Worm (Caenorhabditis elegans) whole organism, L2 larva: Measurements from ENCODE around the gene col-88.

Experiments
- C34F6.9 ChIP-seq: fragments of 150-350 bp; optimal IDR thresholded peaks from 2 replicates; lab custom pipeline; 2014; ENCODE audit warnings: missing biosample characterization, missing genetic modification characterization
- F13H6.1 ChIP-seq: sonication (generic microtip); optimal IDR thresholded peaks from 2 replicates; lab custom pipeline; 2016; ENCODE audit warnings: missing genetic modification characterization, missing compliant biosample characterization
- R02D3.7 ChIP-seq: fragments of 150-350 bp; optimal IDR thresholded peaks from 2 replicates; lab custom pipeline; 2014; ENCODE audit warnings: missing biosample characterization, missing genetic modification characterization
- Y55F3AM.14 ChIP-seq: fragments of 200-800 bp; sonication (Bioruptor generic); optimal IDR thresholded peaks from 2 replicates; lab custom pipeline; 2018; ENCODE audit warnings: mild to moderate bottlenecking, missing genetic modification characterization, missing compliant biosample characterization
- ZK546.5 ChIP-seq: sonication (generic microtip); optimal IDR thresholded peaks from 2 replicates; lab custom pipeline; 2017; ENCODE audit warnings: missing biosample characterization, missing genetic modification characterization
- alr-1 ChIP-seq: fragments of 150-350 bp; optimal IDR thresholded peaks from 2 replicates; lab custom pipeline; 2014; ENCODE audit warnings: missing biosample characterization, missing genetic modification characterization
- ama-1 ChIP-seq: fragments of 150-350 bp; optimal IDR thresholded peaks from 2 replicates; lab custom pipeline; 2018; ENCODE audit warnings: inconsistent platforms
- ceh-16 ChIP-seq: fragments of 150-350 bp; optimal IDR thresholded peaks from 2 replicates; lab custom pipeline; 2014; ENCODE audit warnings: missing biosample characterization, missing genetic modification characterization
- ceh-82 ChIP-seq: fragments of 150-350 bp; optimal IDR thresholded peaks from 2 replicates; lab custom pipeline; 2014; ENCODE audit warnings: missing biosample characterization, missing genetic modification characterization
- crh-2 ChIP-seq: sonication (generic microtip); optimal IDR thresholded peaks from 2 replicates; lab custom pipeline; 2017; ENCODE audit warnings: missing biosample characterization, missing genetic modification characterization
- dmd-4 ChIP-seq: sonication (generic microtip); optimal IDR thresholded peaks from 2 replicates; lab custom pipeline; 2017; ENCODE audit warnings: missing biosample characterization, missing genetic modification characterization
- egl-27 ChIP-seq: sonication (generic microtip); optimal IDR thresholded peaks from 3 replicates; lab custom pipeline; 2017; ENCODE audit warnings: missing biosample characterization, missing genetic modification reagents, missing genetic modification characterization
- elt-3 ChIP-seq: sonication (generic microtip); optimal IDR thresholded peaks from 2 replicates; lab custom pipeline; 2017; ENCODE audit warnings: missing biosample characterization, missing genetic modification characterization
- fos-1 ChIP-seq: fragments of 150-350 bp; optimal IDR thresholded peaks from 2 replicates; lab custom pipeline; 2014; ENCODE audit warnings: missing biosample characterization, missing genetic modification characterization
- gmeb-1 ChIP-seq: fragments of 150-350 bp; optimal IDR thresholded peaks from 2 replicates; lab custom pipeline; 2014; ENCODE audit warnings: missing biosample characterization, missing genetic modification characterization
- lin-11 ChIP-seq: fragments of 150-350 bp; sonication (generic microtip); optimal IDR thresholded peaks from 2 replicates; lab custom pipeline; 2014; ENCODE audit warnings: missing biosample characterization, missing genetic modification characterization, inconsistent platforms, mixed read lengths
- lin-13 ChIP-seq: fragments of 150-350 bp; optimal IDR thresholded peaks from 2 replicates; lab custom pipeline; 2014; ENCODE audit warnings: missing biosample characterization, missing genetic modification reagents, missing genetic modification characterization
- lsy-2 ChIP-seq, 2 experiments: fragments of 150-350 bp in 1 of 2; sonication (generic microtip) in 1 of 2; optimal IDR thresholded peaks; 2 replicates each; lab custom pipeline; 2014 to 2017; ENCODE audit warnings: missing biosample characterization in 2 of 2, missing genetic modification characterization in 2 of 2
- mab-5 ChIP-seq: fragments of 150-350 bp; optimal IDR thresholded peaks from 2 replicates; lab custom pipeline; 2014; ENCODE audit warnings: missing biosample characterization, missing genetic modification characterization
- mbf-1 ChIP-seq: sonication (generic microtip); optimal IDR thresholded peaks from 2 replicates; lab custom pipeline; 2017; ENCODE audit warnings: missing biosample characterization, missing genetic modification characterization
- mdl-1 ChIP-seq, 2 experiments: fragments of 150-350 bp in 1 of 2; sonication (generic microtip) in 1 of 2; optimal IDR thresholded peaks; 2 replicates each; lab custom pipeline; 2017; ENCODE audit warnings: missing biosample characterization in 2 of 2, missing genetic modification characterization in 2 of 2
- nhr-10 ChIP-seq: sonication (generic microtip); optimal IDR thresholded peaks from 2 replicates; lab custom pipeline; 2017; ENCODE audit warnings: missing biosample characterization, missing genetic modification characterization
- nhr-11 ChIP-seq: fragments of 150-350 bp; optimal IDR thresholded peaks from 2 replicates; lab custom pipeline; 2014; ENCODE audit warnings: missing biosample characterization, missing genetic modification characterization
- nhr-12 ChIP-seq: fragments of 150-350 bp; optimal IDR thresholded peaks from 2 replicates; lab custom pipeline; 2014; ENCODE audit warnings: missing biosample characterization, missing genetic modification characterization
- nhr-129 ChIP-seq: fragments of 150-350 bp; optimal IDR thresholded peaks from 2 replicates; lab custom pipeline; 2014; ENCODE audit warnings: missing biosample characterization, missing genetic modification characterization
- nhr-21 ChIP-seq: fragments of 150-350 bp; optimal IDR thresholded peaks from 2 replicates; lab custom pipeline; 2014; ENCODE audit warnings: missing biosample characterization, missing genetic modification characterization
- nhr-23 ChIP-seq: fragments of 150-350 bp; optimal IDR thresholded peaks from 2 replicates; lab custom pipeline; 2014; ENCODE audit warnings: missing biosample characterization, missing genetic modification reagents, missing genetic modification characterization
- nhr-237 ChIP-seq: fragments of 150-350 bp; optimal IDR thresholded peaks from 2 replicates; lab custom pipeline; 2014; ENCODE audit warnings: missing biosample characterization, missing genetic modification characterization
- nhr-25 ChIP-seq: fragments of 150-350 bp; sonication (generic microtip); optimal IDR thresholded peaks from 3 replicates; lab custom pipeline; 2014; ENCODE audit warnings: missing biosample characterization, missing genetic modification characterization
- nhr-6 ChIP-seq: fragments of 150-350 bp; optimal IDR thresholded peaks from 2 replicates; lab custom pipeline; 2014; ENCODE audit warnings: missing biosample characterization, missing genetic modification characterization
- nhr-77 ChIP-seq: fragments of 150-350 bp; optimal IDR thresholded peaks from 2 replicates; lab custom pipeline; 2014; ENCODE audit warnings: missing biosample characterization, missing genetic modification characterization
- peb-1 ChIP-seq: fragments of 150-350 bp; optimal IDR thresholded peaks from 2 replicates; lab custom pipeline; 2014; ENCODE audit warnings: missing biosample characterization, missing genetic modification characterization
- sem-4 ChIP-seq: fragments of 150-350 bp; optimal IDR thresholded peaks from 2 replicates; lab custom pipeline; 2014; ENCODE audit warnings: missing biosample characterization, missing genetic modification reagents, missing genetic modification characterization
- skn-1 ChIP-seq: sonication (generic microtip); optimal IDR thresholded peaks from 2 replicates; lab custom pipeline; 2017; ENCODE audit warnings: missing biosample characterization, missing genetic modification characterization
- sma-3 ChIP-seq: sonication (generic microtip); optimal IDR thresholded peaks from 2 replicates; lab custom pipeline; 2016; ENCODE audit warnings: missing genetic modification reagents, missing genetic modification characterization, missing compliant biosample characterization
- sma-9 ChIP-seq, 2 experiments: fragments of 150-350 bp in 1 of 2; sonication (generic microtip) in 1 of 2; optimal IDR thresholded peaks; 2 replicates each; lab custom pipeline; 2014 to 2016; ENCODE audit warnings: missing genetic modification characterization in 2 of 2, mild to moderate bottlenecking in 1 of 2, missing biosample characterization in 1 of 2, missing compliant biosample characterization in 1 of 2, missing genetic modification reagents in 1 of 2, moderate library complexity in 1 of 2
- snpc-4 ChIP-seq: fragments of 150-350 bp; optimal IDR thresholded peaks from 2 replicates; lab custom pipeline; 2014; ENCODE audit warnings: missing biosample characterization, missing genetic modification characterization
- unc-55 ChIP-seq: fragments of 150-350 bp; sonication (generic microtip); optimal IDR thresholded peaks from 3 replicates; lab custom pipeline; 2014; ENCODE audit warnings: missing biosample characterization, missing genetic modification reagents, missing genetic modification characterization
- unc-62 ChIP-seq: fragments of 150-350 bp; optimal IDR thresholded peaks from 2 replicates; lab custom pipeline; 2014; ENCODE audit warnings: missing biosample characterization, missing genetic modification reagents, missing genetic modification characterization
- zag-1 ChIP-seq: fragments of 150-350 bp; optimal IDR thresholded peaks from 2 replicates; lab custom pipeline; 2014; ENCODE audit warnings: missing biosample characterization, missing genetic modification characterization
- ztf-1 ChIP-seq: fragments of 200-800 bp; sonication (Bioruptor generic); conservative IDR thresholded peaks from 2 replicates; pipeline ENCODE4 v1.3.6; 2022; ENCODE audit warnings: missing genetic modification characterization, missing compliant biosample characterization
- ztf-11 ChIP-seq: sonication (generic microtip); optimal IDR thresholded peaks from 2 replicates; lab custom pipeline; 2017; ENCODE audit warnings: missing biosample characterization, missing genetic modification characterization
- ztf-4 ChIP-seq: fragments of 150-350 bp; optimal IDR thresholded peaks from 2 replicates; lab custom pipeline; 2014; ENCODE audit warnings: missing biosample characterization, missing genetic modification characterization

The col-88 gene

DNA sequence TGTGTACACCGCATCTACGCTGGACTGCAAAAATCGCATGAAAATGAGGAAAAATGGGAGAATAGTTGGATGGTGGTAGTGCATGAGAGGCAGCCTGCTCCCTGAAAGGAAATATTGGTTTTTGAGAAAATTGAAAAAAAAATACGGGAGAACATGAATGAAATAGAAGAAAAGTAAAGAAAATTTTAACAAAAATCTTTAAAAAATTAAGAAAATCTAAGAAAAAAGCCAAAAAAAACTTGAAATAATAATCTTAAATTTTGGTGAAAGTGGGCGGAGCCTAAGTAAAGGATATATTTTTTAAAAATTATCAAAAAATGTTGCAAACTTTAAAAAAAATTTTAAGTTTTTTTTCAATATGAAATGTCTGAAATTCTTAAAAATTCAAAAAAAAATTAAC is 17.0 kb upstream of the col-88 start, which contains the start of gene H10E21.5:
Gene H10E21.5, minus strand, starts transcription at position 101 of the 400 bp plus-strand sequence.
- no peak for TF ChIP-seq lin-13 (GFP tag; lab: Kevin White, UChicago)
- TF ChIP-seq sem-4 = no peak
- TF ChIP-seq ztf-1 (GFP tag; lab: Robert Waterston, UW) = no peak
- no peak for TF ChIP-seq C34F6.9 (tag; lab: Kevin White, UChicago)
- no peak for TF ChIP-seq alr-1 (tag; lab: Kevin White, UChicago)
- no peak for TF ChIP-seq zag-1 (tag; lab: Kevin White, UChicago)
- no peak for TF ChIP-seq ZK546.5 (tag; lab: Kevin White, UChicago)
- TF ChIP-seq nhr-11 = no peak
- TF ChIP-seq gmeb-1 (tag; lab: Kevin White, UChicago) = no peak
- TF ChIP-seq skn-1 (tag; lab: Kevin White, UChicago) = no peak
- no peak for TF ChIP-seq nhr-21
- TF ChIP-seq lsy-2 (tag; optimal IDR thresholded peaks at IDR 0.05; lab: Kevin White, UChicago) = no peak
- no peak for TF ChIP-seq nhr-25 (tag; lab: Kevin White, UChicago)
- TF ChIP-seq sma-9 (GFP tag; optimal IDR thresholded peaks at IDR 0.05; lab: Kevin White, UChicago) = no peak
- no peak for TF ChIP-seq sma-9 (tag; optimal IDR thresholded peaks at IDR 0.05; lab: Kevin White, UChicago)
- TF ChIP-seq ama-1 (lab: Kevin White, UChicago) = no peak
- TF ChIP-seq, all 48 proteins: peak for 0

DNA sequence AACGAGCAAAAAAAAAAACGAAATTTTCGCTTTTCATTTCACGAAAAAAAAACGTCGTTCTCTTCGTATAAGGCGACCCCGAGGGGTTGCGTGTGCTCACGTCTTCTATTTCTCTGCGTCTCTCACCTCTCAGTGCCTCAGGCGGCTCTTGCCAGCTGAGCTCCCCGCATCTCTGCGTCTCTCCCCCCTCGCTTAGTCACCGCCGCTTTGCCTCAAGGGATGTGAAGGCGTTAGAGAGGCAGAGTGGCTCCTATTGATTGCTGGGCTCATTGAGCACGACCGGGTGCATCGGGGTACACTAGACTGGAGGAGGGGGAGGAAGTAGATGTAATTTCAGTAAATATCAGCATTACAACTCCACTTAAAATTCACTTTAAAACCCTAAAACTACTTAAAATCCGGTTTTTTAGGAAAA is 15.3 kb upstream of the col-88 start:
- TF ChIP-seq snpc-4 (no peak), ceh-16 (tag; lab: Kevin White, UChicago) (no peak), sem-4 (no peak), F13H6.1 (tag; lab: Kevin White, UChicago) (peak; percentile 77), zag-1 (tag; lab: Kevin White, UChicago) (peak; percentile 74), nhr-129 (tag; lab: Kevin White, UChicago) (peak; percentile 75), fos-1 (tag; lab: Kevin White, UChicago) (peak; percentile 22), gmeb-1 (tag; lab: Kevin White, UChicago) (no peak), ztf-11 (no peak), unc-62 (no peak), sma-9 (GFP tag; optimal IDR thresholded peaks at IDR 0.05; lab: Kevin White, UChicago) (peak; percentile 87), sma-9 (tag; optimal IDR thresholded peaks at IDR 0.05; lab: Kevin White, UChicago) (no peak), lin-11 (tag; lab: Kevin White, UChicago) (peak; percentile 86), egl-27 (peak; percentile 59), unc-55 (GFP tag; lab: Kevin White, UChicago) (peak; percentile 88), dmd-4 (tag; lab: Kevin White, UChicago) (no peak), mdl-1 (tag; optimal IDR thresholded peaks at IDR 0.05; lab: Kevin White, UChicago) (peak; percentile 72 to 85), ztf-1 (GFP tag; lab: Robert Waterston, UW) (no peak), alr-1 (tag; lab: Kevin White, UChicago) (no peak), mab-5 (tag; lab: Kevin White, UChicago) (peak; percentile 32), mbf-1 (no peak), nhr-23 (tag; lab: Kevin White, UChicago) (no peak), elt-3 (tag; lab: Kevin White, UChicago) (no peak), sma-3 (GFP tag; lab: Kevin White, UChicago) (no peak), lin-13 (GFP tag; lab: Kevin White, UChicago) (peak; percentile 62), peb-1 (tag; lab: Kevin White, UChicago) (no peak), ceh-82 (tag; lab: Kevin White, UChicago) (peak; percentile 17), ZK546.5 (tag; lab: Kevin White, UChicago) (no peak), nhr-25 (tag; lab: Kevin White, UChicago) (no peak), nhr-21 (peak; percentile 33), skn-1 (tag; lab: Kevin White, UChicago) (no peak), C34F6.9 (tag; lab: Kevin White, UChicago) (peak; percentile 79), Y55F3AM.14 (GFP tag; lab: Kevin White, UChicago) (peak; percentile 11), nhr-11 (no peak), crh-2 (tag; lab: Kevin White, UChicago) (peak; percentile 54), nhr-6 (tag; lab: Kevin White, UChicago) (peak; percentile 39), nhr-77 (tag; lab: Kevin White, UChicago) (no peak), nhr-237 (no peak), nhr-12 (tag; lab: Kevin White, UChicago) (no peak), lsy-2 (tag; optimal IDR thresholded peaks at IDR 0.05; lab: Kevin White, UChicago) (peak; percentile 44 to 70), ztf-4 (tag; lab: Kevin White, UChicago) (peak; percentile 47), R02D3.7 (no peak), nhr-10 (tag; lab: Kevin White, UChicago) (no peak)
- TF ChIP-seq, all 48 proteins: peak for 19
